Fruit fly (Drosophila melanogaster): ENCODE data around the gene CG4259.

DNA sequence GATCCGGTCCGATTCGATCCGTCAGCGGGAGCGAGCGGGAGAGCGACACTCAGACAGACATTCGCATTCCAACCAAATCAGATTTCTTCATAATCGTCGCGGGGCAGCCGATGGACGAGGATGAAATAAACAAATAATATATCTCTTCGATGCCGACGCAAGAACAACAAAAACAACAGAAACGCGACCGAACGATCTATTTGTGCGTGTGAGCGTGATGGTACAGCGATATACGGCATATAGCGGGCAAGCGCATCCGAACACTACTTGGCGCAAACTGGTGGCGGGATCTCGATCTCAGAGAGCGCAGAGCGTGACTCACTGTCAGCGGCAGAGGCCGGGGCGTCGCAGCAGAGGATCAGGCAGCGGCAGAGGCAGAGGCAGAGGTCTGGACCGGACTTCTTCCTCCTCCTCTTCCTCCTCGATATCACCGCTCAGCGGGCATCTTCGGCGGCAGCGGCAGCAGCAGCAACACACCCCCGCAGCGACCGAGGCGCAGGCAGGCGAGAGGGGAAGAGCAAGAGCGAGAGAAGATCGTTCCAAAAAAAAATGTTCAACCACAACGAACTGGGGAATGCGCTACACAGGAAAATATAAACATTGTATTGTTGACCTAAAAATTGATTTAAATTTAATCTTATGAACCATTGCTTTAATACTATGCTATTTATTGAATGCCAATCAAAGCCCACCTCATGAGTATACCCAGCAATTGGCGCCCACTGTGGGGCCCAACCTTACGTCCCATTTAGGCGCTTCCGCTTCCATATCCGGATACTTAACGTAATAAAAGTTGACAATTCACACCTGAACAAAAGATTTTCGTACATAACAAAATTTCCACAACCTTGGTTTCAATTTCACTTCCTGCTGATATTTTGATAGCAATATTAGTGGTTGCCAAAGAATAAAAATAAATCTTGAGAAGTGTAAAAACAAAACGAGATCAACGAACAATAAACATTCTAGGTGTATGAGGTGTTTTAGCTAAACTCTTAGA lies 32.5 kb upstream of the CG4259 start:
- no peak for TF ChIP-seq usp (GFP tag; optimal IDR thresholded peaks at IDR 0.05)
- no peak for TF ChIP-seq EcR (GFP tag; optimal IDR thresholded peaks at IDR 0.05)
- TF ChIP-seq psq (optimal IDR thresholded peaks at IDR 0.05), result no peak
